Fruit fly (Drosophila melanogaster) whole organism, embryonic: Measurements from ENCODE around the gene Polr2I.
A peak's percentile ranks its signal among the peaks of the same experiment; 100 is the strongest.

Experiments
- Bteb2 ChIP-seq: fragments of 200-800 bp; sonication (Bioruptor generic); optimal IDR thresholded peaks from 2 replicates; lab custom pipeline; 2016; ENCODE audit warnings: missing biosample characterization, missing genetic modification characterization
- CG12236 ChIP-seq: fragments of 200-800 bp; sonication (Bioruptor generic); optimal IDR thresholded peaks from 2 replicates; lab custom pipeline; 2016; ENCODE audit warnings: missing biosample characterization, missing genetic modification characterization
- CG13296 ChIP-seq: fragments of 200-800 bp; sonication (Bioruptor generic); optimal IDR thresholded peaks from 3 replicates; lab custom pipeline; 2018; ENCODE audit warnings: missing biosample characterization, mild to moderate bottlenecking, missing genetic modification characterization
- CG14667 ChIP-seq: fragments of 200-800 bp; sonication (Bioruptor generic); IDR thresholded peaks from 2 replicates; pipeline ENCODE4 v1.3.6; 2022; ENCODE audit warnings: missing biosample characterization, missing genetic modification characterization
- CG17385 ChIP-seq: fragments of 200-800 bp; sonication (Bioruptor generic); optimal IDR thresholded peaks from 3 replicates; lab custom pipeline; 2018; ENCODE audit warnings: missing biosample characterization, mild to moderate bottlenecking, missing genetic modification characterization
- CG17612 ChIP-seq: fragments of 200-800 bp; sonication (Bioruptor generic); IDR thresholded peaks from 2 replicates; pipeline ENCODE4 v1.3.6; 2022; ENCODE audit warnings: missing biosample characterization, missing genetic modification characterization
- CG17829 ChIP-seq: fragments of 200-800 bp; optimal IDR thresholded peaks from 2 replicates; lab custom pipeline; 2019; ENCODE audit warnings: missing biosample characterization, mild to moderate bottlenecking, missing genetic modification characterization, moderate library complexity
- CG18764 ChIP-seq: fragments of 200-800 bp; sonication (Bioruptor generic); optimal IDR thresholded peaks from 3 replicates; lab custom pipeline; 2016; ENCODE audit warnings: missing biosample characterization, missing genetic modification characterization
- CG2129 ChIP-seq: fragments of 200-800 bp; sonication (Bioruptor generic); IDR thresholded peaks from 2 replicates; pipeline ENCODE4 v1.3.6; 2022; ENCODE audit warnings: missing biosample characterization, missing genetic modification characterization; ENCODE audit not compliant: partially characterized antibody
- CG2199 ChIP-seq: fragments of 200-800 bp; sonication (Bioruptor generic); IDR thresholded peaks from 3 replicates; pipeline ENCODE4 v1.3.6; 2022; ENCODE audit warnings: missing biosample characterization, missing genetic modification characterization
- CG2202 ChIP-seq: fragments of 200-800 bp; sonication (Bioruptor generic); optimal IDR thresholded peaks from 2 replicates; lab custom pipeline; 2018; ENCODE audit warnings: missing biosample characterization, mild to moderate bottlenecking, missing genetic modification characterization
- CG3281 ChIP-seq: fragments of 200-800 bp; sonication (Bioruptor generic); optimal IDR thresholded peaks from 3 replicates; lab custom pipeline; 2017; ENCODE audit warnings: missing biosample characterization, mild to moderate bottlenecking, missing genetic modification characterization
- CG34224 ChIP-seq: fragments of 200-800 bp; sonication (Bioruptor generic); IDR thresholded peaks from 3 replicates; pipeline ENCODE4 v1.3.6; 2022; ENCODE audit warnings: missing biosample characterization, missing genetic modification characterization; ENCODE audit not compliant: partially characterized antibody
- CG6791 ChIP-seq: fragments of 200-800 bp; sonication (Bioruptor generic); IDR thresholded peaks from 3 replicates; pipeline ENCODE4 v1.3.6; 2022; ENCODE audit warnings: missing biosample characterization, missing genetic modification characterization; ENCODE audit not compliant: partially characterized antibody
- CG7745 ChIP-seq: fragments of 200-800 bp; sonication (Bioruptor generic); optimal IDR thresholded peaks from 2 replicates; lab custom pipeline; 2018; ENCODE audit warnings: missing biosample characterization, mild to moderate bottlenecking, missing genetic modification characterization, moderate library complexity
- CG7786 ChIP-seq: fragments of 200-800 bp; sonication (Bioruptor generic); optimal IDR thresholded peaks from 2 replicates; lab custom pipeline; 2016; ENCODE audit warnings: missing biosample characterization, missing genetic modification characterization
- CG7963 ChIP-seq: fragments of 200-800 bp; sonication (Bioruptor generic); IDR thresholded peaks from 3 replicates; pipeline ENCODE4 v1.3.6; 2022; ENCODE audit warnings: missing biosample characterization, missing genetic modification characterization; ENCODE audit not compliant: partially characterized antibody
- CG8290 ChIP-seq, 3 experiments: fragments of 200-800 bp; sonication (Bioruptor generic); optimal IDR thresholded peaks; 2 replicates each; lab custom pipeline; 2016 to 2019; ENCODE audit warnings: missing biosample characterization in 3 of 3, missing genetic modification characterization in 3 of 3, mild to moderate bottlenecking in 2 of 3, moderate library complexity in 1 of 3
- CG8944 ChIP-seq: fragments of 200-800 bp; sonication (Bioruptor generic); optimal IDR thresholded peaks from 3 replicates; lab custom pipeline; 2016; ENCODE audit warnings: missing biosample characterization, missing genetic modification characterization
- CG9817 ChIP-seq: fragments of 200-800 bp; sonication (Bioruptor generic); optimal IDR thresholded peaks from 2 replicates; lab custom pipeline; 2018; ENCODE audit warnings: missing biosample characterization, mild to moderate bottlenecking, missing genetic modification characterization, moderate library complexity
- CHES-1-like ChIP-seq: fragments of 200-800 bp; sonication (Bioruptor generic); optimal IDR thresholded peaks from 2 replicates; lab custom pipeline; 2016; ENCODE audit warnings: missing biosample characterization, missing genetic modification characterization
- CrebB ChIP-seq: fragments of 200-800 bp; sonication (Bioruptor generic); optimal IDR thresholded peaks from 3 replicates; lab custom pipeline; 2018; ENCODE audit warnings: missing biosample characterization, mild to moderate bottlenecking, missing genetic modification characterization
- Dbx ChIP-seq: fragments of 200-800 bp; sonication (Bioruptor generic); IDR thresholded peaks from 3 replicates; pipeline ENCODE4 v1.3.6; 2022; ENCODE audit warnings: missing biosample characterization, missing genetic modification characterization
- Deaf1 ChIP-seq: fragments of 200-800 bp; optimal IDR thresholded peaks from 3 replicates; lab custom pipeline; 2019; ENCODE audit warnings: missing biosample characterization, mild to moderate bottlenecking, missing genetic modification characterization, moderate library complexity
- Doc2 ChIP-seq: fragments of 200-800 bp; sonication (Bioruptor generic); IDR thresholded peaks from 2 replicates; pipeline ENCODE4 v1.3.6; 2022; ENCODE audit warnings: missing biosample characterization, missing genetic modification characterization
- Fer1 ChIP-seq: fragments of 200-800 bp; sonication (Bioruptor generic); optimal IDR thresholded peaks from 2 replicates; lab custom pipeline; 2017; ENCODE audit warnings: missing biosample characterization, mild to moderate bottlenecking, missing genetic modification characterization
- Gsc ChIP-seq: fragments of 200-800 bp; sonication (Bioruptor generic); IDR thresholded peaks from 2 replicates; pipeline ENCODE4 v1.3.6; 2022; ENCODE audit warnings: missing biosample characterization, missing genetic modification characterization
- Gug ChIP-seq: fragments of 200-800 bp; sonication (Bioruptor generic); IDR thresholded peaks from 4 replicates; pipeline ENCODE4 v1.3.6; 2022; ENCODE audit warnings: missing biosample characterization, missing genetic modification characterization
- MBD-R2 ChIP-seq: fragments of 200-800 bp; sonication (Bioruptor generic); IDR thresholded peaks from 2 replicates; pipeline ENCODE4 v1.3.6; 2022; ENCODE audit warnings: missing biosample characterization, missing genetic modification characterization
- Mrtf ChIP-seq: fragments of 200-800 bp; sonication (Bioruptor generic); IDR thresholded peaks from 3 replicates; pipeline ENCODE4 v1.3.6; 2022; ENCODE audit warnings: missing biosample characterization, missing genetic modification characterization
- ab ChIP-seq: fragments of 200-800 bp; sonication (Bioruptor generic); optimal IDR thresholded peaks from 2 replicates; lab custom pipeline; 2016; ENCODE audit warnings: missing biosample characterization, missing genetic modification characterization
- cg ChIP-seq: fragments of 200-800 bp; sonication (Bioruptor generic); optimal IDR thresholded peaks from 3 replicates; lab custom pipeline; 2019; ENCODE audit warnings: missing biosample characterization, mild to moderate bottlenecking, missing genetic modification characterization, moderate library complexity
- crp ChIP-seq, 2 experiments: fragments of 200-800 bp; sonication (Bioruptor generic); optimal IDR thresholded peaks; 2 replicates in 1 of 2; 3 replicates in 1 of 2; lab custom pipeline; 2017; ENCODE audit warnings: missing biosample characterization in 2 of 2, missing genetic modification characterization in 2 of 2, mild to moderate bottlenecking in 1 of 2, moderate library complexity in 1 of 2
- gcm2 ChIP-seq: fragments of 200-800 bp; sonication (Bioruptor generic); optimal IDR thresholded peaks from 2 replicates; lab custom pipeline; 2016; ENCODE audit warnings: missing biosample characterization, missing genetic modification characterization
- gem ChIP-seq: fragments of 200-800 bp; sonication (Bioruptor generic); optimal IDR thresholded peaks from 2 replicates; lab custom pipeline; 2019; ENCODE audit warnings: missing biosample characterization, mild to moderate bottlenecking, missing genetic modification characterization, moderate library complexity
- hkb ChIP-seq, 2 experiments: fragments of 200-800 bp in 1 of 2; fragments of >200 bp in 1 of 2; sonication (Bioruptor generic) in 1 of 2; IDR thresholded peaks in 1 of 2; optimal IDR thresholded peaks in 1 of 2; 2 replicates each; pipeline versions ENCODE4 v1.3.6 to Lab custom; 2017 to 2022; ENCODE audit warnings: missing biosample characterization in 1 of 2, missing genetic modification characterization in 1 of 2
- inv ChIP-seq: fragments of 200-800 bp; sonication (Bioruptor generic); IDR thresholded peaks from 2 replicates; pipeline ENCODE4 v1.3.6; 2022; ENCODE audit warnings: missing biosample characterization, missing genetic modification characterization; ENCODE audit not compliant: partially characterized antibody
- knrl ChIP-seq: fragments of 200-800 bp; sonication (Bioruptor generic); IDR thresholded peaks from 3 replicates; pipeline ENCODE4 v1.3.6; 2022; ENCODE audit warnings: missing biosample characterization, missing genetic modification characterization; ENCODE audit not compliant: partially characterized antibody
- otp ChIP-seq: fragments of 200-800 bp; sonication (Bioruptor generic); IDR thresholded peaks from 3 replicates; pipeline ENCODE4, ENCODE4 v1.3.6; 2022; ENCODE audit warnings: missing biosample characterization, missing genetic modification characterization
- row ChIP-seq: fragments of 200-800 bp; sonication (Bioruptor generic); IDR thresholded peaks from 3 replicates; pipeline ENCODE4 v1.3.6; 2022; ENCODE audit warnings: missing biosample characterization, missing genetic modification characterization
- sd ChIP-seq: fragments of 200-800 bp; sonication (Bioruptor generic); optimal IDR thresholded peaks from 3 replicates; lab custom pipeline; 2018; ENCODE audit warnings: missing biosample characterization, mild to moderate bottlenecking, missing genetic modification characterization, moderate library complexity
- sisA ChIP-seq: fragments of 200-800 bp; sonication (Bioruptor generic); IDR thresholded peaks from 2 replicates; pipeline ENCODE4 v1.3.6; 2022; ENCODE audit warnings: missing biosample characterization, missing genetic modification characterization
- sqz ChIP-seq: fragments of 200-800 bp; sonication (Bioruptor generic); optimal IDR thresholded peaks from 3 replicates; lab custom pipeline; 2018; ENCODE audit warnings: missing biosample characterization, mild to moderate bottlenecking, missing genetic modification characterization
- ssp ChIP-seq: fragments of 200-800 bp; sonication (Bioruptor generic); IDR thresholded peaks from 2 replicates; pipeline ENCODE4 v1.3.6; 2022; ENCODE audit warnings: missing biosample characterization, missing genetic modification characterization
- stc ChIP-seq: fragments of 200-800 bp; sonication (Bioruptor generic); IDR thresholded peaks from 2 replicates; pipeline ENCODE4 v1.3.6; 2022; ENCODE audit warnings: missing biosample characterization, missing genetic modification characterization
- wdn ChIP-seq: fragments of 200-800 bp; sonication (Bioruptor generic); IDR thresholded peaks from 2 replicates; pipeline ENCODE4 v1.3.6; 2022; ENCODE audit warnings: missing biosample characterization, missing genetic modification characterization
- zen2 ChIP-seq: fragments of 200-800 bp; sonication (Bioruptor generic); IDR thresholded peaks from 3 replicates; pipeline ENCODE4 v1.3.6; 2022; ENCODE audit warnings: missing biosample characterization, missing genetic modification characterization; ENCODE audit not compliant: partially characterized antibody

Polr2I gene

dm6 chr3R:14326250-14327112 is 17.6 kb downstream of the Polr2I start, which contains the start of the genes Afti and ATPsynE (continued):
- TF ChIP-seq Gug (GFP tag; lab: Robert Waterston, UW) (peak; percentile 84), gem (peak; percentile 80), Doc2 (GFP tag; lab: Robert Waterston, UW) (no peak), CG17829 (tag; lab: Kevin White, UChicago) (peak; percentile 73), CG2129 (GFP tag; lab: Robert Waterston, UW) (peak; percentile 35; the same call in 1 of the 2 replicates), CrebB (tag; lab: Kevin White, UChicago) (no peak), hkb (optimal IDR thresholded peaks at IDR 0.05; lab: Kevin White, UChicago) (no peak), hkb (GFP tag; IDR thresholded peaks at IDR 0.05; lab: Robert Waterston, UW) (peak; percentile 72), CG7963 (GFP tag; lab: Robert Waterston, UW) (peak; percentile 50; the same call in 1 of the 3 replicates), Gsc (GFP tag; lab: Robert Waterston, UW) (no peak), CG13296 (GFP tag; lab: Kevin White, UChicago) (peak; percentile 73), Fer1 (peak; percentile 36), CG34224 (GFP tag; lab: Robert Waterston, UW) (peak; percentile 28; the same call in 1 of the 3 replicates), CG8290 (GFP tag; optimal IDR thresholded peaks at IDR 0.05; lab: Kevin White, UChicago) (no peak), CG8290 (tag; optimal IDR thresholded peaks at IDR 0.05; lab: Kevin White, UChicago) (no peak), Deaf1 (no peak), gcm2 (no peak), CHES-1-like (GFP tag; lab: Kevin White, UChicago) (peak; percentile 67), stc (peak; percentile 59), ab (GFP tag; lab: Kevin White, UChicago) (no peak), CG14667 (GFP tag; lab: Robert Waterston, UW) (peak; percentile 59), ssp (GFP tag; lab: Robert Waterston, UW) (peak; percentile 57; the same call in 1 of the 2 replicates), Dbx (peak; percentile 59; the same call in 2 of the 3 replicates), otp (0 out of 3 replicates have a peak, but pooled peaks have one; percentile 5), sqz (no peak), CG12236 (GFP tag; lab: Kevin White, UChicago) (no peak), Mrtf (0 out of 3 replicates have a peak, but pooled peaks have one; percentile 60), CG18764 (peak; percentile 71), CG2202 (tag; lab: Kevin White, UChicago) (peak; percentile 9), knrl (GFP tag; lab: Robert Waterston, UW) (peak; percentile 72), row (GFP tag; lab: Robert Waterston, UW) (peak; percentile 76), sd (tag; lab: Kevin White, UChicago) (peak; percentile 79), CG2199 (GFP tag; lab: Robert Waterston, UW) (no peak), CG17612 (GFP tag; lab: Robert Waterston, UW) (no peak), crp (GFP tag; optimal IDR thresholded peaks at IDR 0.05; lab: Kevin White, UChicago) (peak; percentile 24 to 79), CG7745 (no peak), MBD-R2 (GFP tag; lab: Robert Waterston, UW) (peak; percentile 41), wdn (GFP tag; lab: Robert Waterston, UW) (peak; percentile 37; the same call in 1 of the 2 replicates), CG3281 (GFP tag; lab: Kevin White, UChicago) (peak; percentile 71), sisA (GFP tag; lab: Robert Waterston, UW) (peak; percentile 76), CG8944 (GFP tag; lab: Kevin White, UChicago) (peak; percentile 56), inv (GFP tag; lab: Robert Waterston, UW) (peak; percentile 65), cg (GFP tag; lab: Kevin White, UChicago) (peak; percentile 99), CG7786 (GFP tag; lab: Kevin White, UChicago) (peak; percentile 64), CG17385 (GFP tag; lab: Kevin White, UChicago) (peak; percentile 52), CG9817 (tag; lab: Kevin White, UChicago) (peak; percentile 85), zen2 (GFP tag; lab: Robert Waterston, UW) (no peak; the same call in 2 of the 3 replicates), Bteb2 (no peak), CG6791 (GFP tag; lab: Robert Waterston, UW) (peak; percentile 68)
